Worm (Caenorhabditis elegans) whole organism, L4 larva: ENCODE measurements around the gene snu-13.

Experiments used
- Y5F2A.4 ChIP-seq: fragments of 200-800 bp; sonication (Bioruptor generic); optimal IDR thresholded peaks from 2 replicates; lab custom pipeline; 2018; ENCODE audit warnings: mild to moderate bottlenecking, missing genetic modification characterization, missing compliant biosample characterization
- lsy-2 ChIP-seq, 2 experiments: fragments of 150-350 bp in 1 of 2; sonication (generic microtip) in 1 of 2; optimal IDR thresholded peaks; 2 replicates each; lab custom pipeline; 2014 to 2017; ENCODE audit warnings: missing biosample characterization in 2 of 2, missing genetic modification characterization in 2 of 2

- TF ChIP-seq lsy-2 (tag; optimal IDR thresholded peaks at IDR 0.05; lab: Kevin White, UChicago) = no peak
- TF ChIP-seq Y5F2A.4 = no peak
Observed at ce11 chrII:10618157-10618556, 40.3 kb downstream of the snu-13 start, which contains the start of gene C14A4.13.
